Fruit fly (Drosophila melanogaster) whole organism, embryonic: ENCODE results near the gene CG14966.

Experiments used
- Antp ChIP-seq: fragments of 200-800 bp; sonication (Bioruptor generic); optimal IDR thresholded peaks from 3 replicates; lab custom pipeline; 2016; ENCODE audit warnings: missing biosample characterization, missing genetic modification characterization
- B-H1 ChIP-seq: fragments of 200-800 bp; sonication (Bioruptor generic); IDR thresholded peaks from 3 replicates; pipeline ENCODE4 v1.3.6; 2022; ENCODE audit warnings: missing biosample characterization, missing genetic modification characterization
- C15 ChIP-seq: fragments of 200-800 bp; sonication (Bioruptor generic); IDR thresholded peaks from 3 replicates; pipeline ENCODE4 v1.3.6; 2022; ENCODE audit warnings: missing biosample characterization, missing genetic modification characterization
- CG10267 ChIP-seq: fragments of 200-800 bp; sonication (Bioruptor generic); optimal IDR thresholded peaks from 2 replicates; lab custom pipeline; 2018; ENCODE audit warnings: missing biosample characterization, mild to moderate bottlenecking, missing genetic modification characterization, moderate library complexity
- CG12071 ChIP-seq: fragments of 200-800 bp; sonication (Bioruptor generic); optimal IDR thresholded peaks from 3 replicates; lab custom pipeline; 2018; ENCODE audit warnings: missing biosample characterization, mild to moderate bottlenecking, missing genetic modification characterization
- CG1233 ChIP-seq: fragments of 200-800 bp; sonication (Bioruptor generic); optimal IDR thresholded peaks from 4 replicates; lab custom pipeline; 2018; ENCODE audit warnings: missing biosample characterization, mild to moderate bottlenecking, missing genetic modification characterization
- CG14014 ChIP-seq: fragments of 200-800 bp; sonication (Bioruptor generic); IDR thresholded peaks from 2 replicates; pipeline ENCODE4 v1.3.6; 2022; ENCODE audit warnings: missing biosample characterization, missing genetic modification characterization
- CG1602 ChIP-seq: fragments of 200-800 bp; sonication (Bioruptor generic); optimal IDR thresholded peaks from 3 replicates; lab custom pipeline; 2016; ENCODE audit warnings: missing biosample characterization, missing genetic modification characterization
- CG16815 ChIP-seq: fragments of 200-800 bp; sonication (Bioruptor generic); optimal IDR thresholded peaks from 3 replicates; lab custom pipeline; 2017; ENCODE audit warnings: missing biosample characterization, mild to moderate bottlenecking, missing genetic modification characterization
- CG17568 ChIP-seq: fragments of 200-800 bp; sonication (Bioruptor generic); optimal IDR thresholded peaks from 2 replicates; lab custom pipeline; 2018; ENCODE audit warnings: missing biosample characterization, mild to moderate bottlenecking, missing genetic modification characterization, moderate library complexity
- CG2202 ChIP-seq: fragments of 200-800 bp; sonication (Bioruptor generic); optimal IDR thresholded peaks from 2 replicates; lab custom pipeline; 2018; ENCODE audit warnings: missing biosample characterization, mild to moderate bottlenecking, missing genetic modification characterization
- CG30431 ChIP-seq: fragments of 200-800 bp; sonication (Bioruptor generic); optimal IDR thresholded peaks from 2 replicates; lab custom pipeline; 2017; ENCODE audit warnings: missing biosample characterization, missing genetic modification characterization
- CG31365 ChIP-seq: fragments of 200-800 bp; sonication (Bioruptor generic); optimal IDR thresholded peaks from 2 replicates; lab custom pipeline; 2018; ENCODE audit warnings: missing biosample characterization, mild to moderate bottlenecking, missing genetic modification characterization
- CG33213 ChIP-seq: fragments of 200-800 bp; sonication (Bioruptor generic); optimal IDR thresholded peaks from 3 replicates; lab custom pipeline; 2016; ENCODE audit warnings: missing biosample characterization, missing genetic modification characterization
- CG33557 ChIP-seq: fragments of 200-800 bp; sonication (Bioruptor generic); optimal IDR thresholded peaks from 2 replicates; lab custom pipeline; 2019; ENCODE audit warnings: missing biosample characterization, mild to moderate bottlenecking, missing genetic modification characterization, moderate library complexity
- CG6813 ChIP-seq: fragments of 200-800 bp; sonication (Bioruptor generic); optimal IDR thresholded peaks from 2 replicates; lab custom pipeline; 2017; ENCODE audit warnings: missing biosample characterization, missing genetic modification characterization, mild to moderate bottlenecking, moderate library complexity, missing genetic modification reagents
- CG8359 ChIP-seq: fragments of 200-800 bp; sonication (Bioruptor generic); optimal IDR thresholded peaks from 2 replicates; lab custom pipeline; 2017; ENCODE audit warnings: missing biosample characterization, mild to moderate bottlenecking, missing genetic modification characterization, borderline replicate concordance
- CG8765 ChIP-seq: fragments of 200-800 bp; sonication (Bioruptor generic); IDR thresholded peaks from 2 replicates; pipeline ENCODE4 v1.3.6; 2022; ENCODE audit warnings: missing biosample characterization, missing genetic modification characterization
- CG8944 ChIP-seq: fragments of 200-800 bp; sonication (Bioruptor generic); optimal IDR thresholded peaks from 3 replicates; lab custom pipeline; 2016; ENCODE audit warnings: missing biosample characterization, missing genetic modification characterization
- CG9876 ChIP-seq: fragments of 200-800 bp; sonication (Bioruptor generic); optimal IDR thresholded peaks from 2 replicates; lab custom pipeline; 2016; ENCODE audit warnings: missing biosample characterization, missing genetic modification characterization
- CG9932 ChIP-seq: fragments of 200-800 bp; sonication (Bioruptor generic); IDR thresholded peaks from 2 replicates; pipeline ENCODE4 v1.3.6; 2022; ENCODE audit warnings: missing biosample characterization, missing genetic modification characterization
- Chrac-16 ChIP-seq: fragments of 200-800 bp; sonication (Bioruptor generic); optimal IDR thresholded peaks from 3 replicates; lab custom pipeline; 2016; ENCODE audit warnings: missing biosample characterization, missing genetic modification characterization
- Dfd ChIP-seq, 2 experiments: fragments of >200 bp; optimal IDR thresholded peaks; 2 replicates each; lab custom pipeline; 2017; ENCODE audit warnings: missing biosample characterization in 2 of 2, missing genetic modification characterization in 2 of 2
- Dip3 ChIP-seq: fragments of 200-800 bp; sonication (Bioruptor generic); optimal IDR thresholded peaks from 3 replicates; lab custom pipeline; 2016; ENCODE audit warnings: missing biosample characterization, missing genetic modification characterization
- Drgx ChIP-seq: fragments of 200-800 bp; sonication (Bioruptor generic); IDR thresholded peaks from 2 replicates; pipeline ENCODE4 v1.3.6; 2022; ENCODE audit warnings: missing biosample characterization, missing genetic modification characterization
- Fer1 ChIP-seq: fragments of 200-800 bp; sonication (Bioruptor generic); optimal IDR thresholded peaks from 2 replicates; lab custom pipeline; 2017; ENCODE audit warnings: missing biosample characterization, mild to moderate bottlenecking, missing genetic modification characterization
- Gsc ChIP-seq: fragments of 200-800 bp; sonication (Bioruptor generic); IDR thresholded peaks from 2 replicates; pipeline ENCODE4 v1.3.6; 2022; ENCODE audit warnings: missing biosample characterization, missing genetic modification characterization
- HLH3B ChIP-seq: fragments of 200-800 bp; sonication (Bioruptor generic); IDR thresholded peaks from 2 replicates; pipeline ENCODE4 v1.3.6; 2022; ENCODE audit warnings: missing biosample characterization, missing genetic modification characterization
- HmgD ChIP-seq: fragments of 200-800 bp; sonication (Bioruptor generic); optimal IDR thresholded peaks from 3 replicates; lab custom pipeline; 2016; ENCODE audit warnings: missing biosample characterization, missing genetic modification characterization
- Hmx ChIP-seq: fragments of 200-800 bp; sonication (Bioruptor generic); optimal IDR thresholded peaks from 2 replicates; lab custom pipeline; 2016; ENCODE audit warnings: missing biosample characterization, missing genetic modification characterization
- Lhr ChIP-seq: fragments of 200-800 bp; sonication (Bioruptor generic); optimal IDR thresholded peaks from 3 replicates; lab custom pipeline; 2017; ENCODE audit warnings: mild to moderate bottlenecking, missing biosample characterization, missing genetic modification reagents, missing genetic modification characterization
- Ravus ChIP-seq: fragments of 200-800 bp; sonication (Bioruptor generic); IDR thresholded peaks from 2 replicates; pipeline ENCODE4 v1.3.6; 2022; ENCODE audit warnings: missing biosample characterization, missing genetic modification characterization
- Spps ChIP-seq: fragments of 200-800 bp; sonication (Bioruptor generic); optimal IDR thresholded peaks from 2 replicates; lab custom pipeline; 2018; ENCODE audit warnings: missing biosample characterization, mild to moderate bottlenecking, missing genetic modification characterization
- Xbp1 ChIP-seq: fragments of 200-800 bp; sonication (Bioruptor generic); optimal IDR thresholded peaks from 3 replicates; lab custom pipeline; 2016; ENCODE audit warnings: missing biosample characterization, mild to moderate bottlenecking, missing genetic modification characterization
- ap ChIP-seq: fragments of 200-800 bp; sonication (Bioruptor generic); IDR thresholded peaks from 2 replicates; pipeline ENCODE4 v1.3.6; 2022; ENCODE audit warnings: missing biosample characterization, missing genetic modification characterization
- br ChIP-seq: fragments of >200 bp; optimal IDR thresholded peaks from 2 replicates; lab custom pipeline; 2017
- btn ChIP-seq: fragments of 200-800 bp; sonication (Bioruptor generic); optimal IDR thresholded peaks from 2 replicates; lab custom pipeline; 2016; ENCODE audit warnings: missing biosample characterization, missing genetic modification characterization
- chm ChIP-seq: fragments of 200-800 bp; sonication (Bioruptor generic); IDR thresholded peaks from 2 replicates; pipeline ENCODE4 v1.3.6; 2022; ENCODE audit warnings: missing biosample characterization, missing genetic modification characterization
- dm ChIP-seq: fragments of 200-800 bp; sonication (Bioruptor generic); optimal IDR thresholded peaks from 3 replicates; lab custom pipeline; 2016; ENCODE audit warnings: missing biosample characterization, missing genetic modification characterization
- ems ChIP-seq: fragments of 200-800 bp; sonication (Bioruptor generic); optimal IDR thresholded peaks from 3 replicates; lab custom pipeline; 2016; ENCODE audit warnings: missing biosample characterization, missing genetic modification characterization
- esg ChIP-seq: fragments of 200-800 bp; sonication (Bioruptor generic); conservative IDR thresholded peaks from 2 replicates; pipeline ENCODE4 v1.3.6; 2022; ENCODE audit warnings: missing biosample characterization, missing genetic modification characterization
- ftz-f1 ChIP-seq: fragments of 200-800 bp; sonication (Bioruptor generic); optimal IDR thresholded peaks from 2 replicates; lab custom pipeline; 2016; ENCODE audit warnings: missing biosample characterization, missing genetic modification characterization
- gsb-n ChIP-seq: fragments of 200-800 bp; sonication (Bioruptor generic); optimal IDR thresholded peaks from 3 replicates; lab custom pipeline; 2018; ENCODE audit warnings: missing biosample characterization, mild to moderate bottlenecking, missing genetic modification characterization
- h ChIP-seq: fragments of >200 bp; optimal IDR thresholded peaks from 2 replicates; lab custom pipeline; 2017
- nau ChIP-seq: fragments of 200-800 bp; sonication (Bioruptor generic); optimal IDR thresholded peaks from 3 replicates; lab custom pipeline; 2017; ENCODE audit warnings: missing biosample characterization, mild to moderate bottlenecking, missing genetic modification characterization, missing genetic modification reagents
- onecut ChIP-seq: fragments of 200-800 bp; sonication (Bioruptor generic); IDR thresholded peaks from 2 replicates; pipeline ENCODE4 v1.3.6; 2022; ENCODE audit warnings: missing biosample characterization, missing genetic modification characterization
- peb ChIP-seq: fragments of 200-800 bp; sonication (Bioruptor generic); IDR thresholded peaks from 2 replicates; pipeline ENCODE4 v1.3.6; 2022; ENCODE audit warnings: missing biosample characterization, missing genetic modification characterization
- pzg ChIP-seq: fragments of 200-800 bp; sonication (Bioruptor generic); optimal IDR thresholded peaks from 3 replicates; lab custom pipeline; 2018; ENCODE audit warnings: missing biosample characterization, mild to moderate bottlenecking, missing genetic modification characterization, moderate library complexity
- so ChIP-seq: fragments of 200-800 bp; sonication (Bioruptor generic); IDR thresholded peaks from 3 replicates; pipeline ENCODE4 v1.3.6; 2022; ENCODE audit warnings: missing biosample characterization, missing genetic modification characterization
- zf30C ChIP-seq: fragments of 200-800 bp; sonication (Bioruptor generic); optimal IDR thresholded peaks from 3 replicates; lab custom pipeline; 2018; ENCODE audit warnings: missing biosample characterization, mild to moderate bottlenecking, missing genetic modification characterization

The CG14966 gene

dm6 chr3L:3148125-3149059 lies 49.0 kb downstream of the CG14966 start, which contains the start of the genes Usp5 and BtbVII (continued):
- TF ChIP-seq CG6813 (GFP tag; lab: Kevin White, UChicago), result no peak
- no peak for TF ChIP-seq nau (GFP tag; lab: Kevin White, UChicago)
- peak; percentile 37 for TF ChIP-seq CG33213 (GFP tag; lab: Kevin White, UChicago)
- 0 out of 2 replicates have a peak, but pooled peaks have one; percentile 54 for TF ChIP-seq CG8765
- peak; percentile 62 for TF ChIP-seq Drgx
- TF ChIP-seq CG30431 (GFP tag; lab: Kevin White, UChicago), result peak; percentile 6
- peak; percentile 62 for TF ChIP-seq Chrac-16
- TF ChIP-seq gsb-n (tag; lab: Kevin White, UChicago), result no peak
- peak; percentile 50 for TF ChIP-seq CG33557 (GFP tag; lab: Kevin White, UChicago)
- peak; percentile 10 for TF ChIP-seq CG9876 (GFP tag; lab: Kevin White, UChicago)
- TF ChIP-seq dm, result peak; percentile 60
- TF ChIP-seq Spps (tag; lab: Kevin White, UChicago), result peak; percentile 16
- TF ChIP-seq HLH3B (GFP tag; lab: Robert Waterston, UW), result 0 out of 2 replicates have a peak, but pooled peaks have one; percentile 14
- TF ChIP-seq Dfd (GFP tag; optimal IDR thresholded peaks at IDR 0.05; lab: Kevin White, UChicago), result no peak
- TF ChIP-seq ap, result no peak
- no peak for TF ChIP-seq CG8359 (GFP tag; lab: Kevin White, UChicago)
- peak; percentile 47 for TF ChIP-seq CG1602 (GFP tag; lab: Kevin White, UChicago)
- peak; percentile 57 for TF ChIP-seq CG10267 (tag; lab: Kevin White, UChicago)
- no peak for TF ChIP-seq zf30C (GFP tag; lab: Kevin White, UChicago)
- TF ChIP-seq Hmx, result no peak
- peak; percentile 40; the same call in 1 of the 3 replicates for TF ChIP-seq B-H1
- TF ChIP-seq CG8944 (GFP tag; lab: Kevin White, UChicago), result peak; percentile 72
- no peak for TF ChIP-seq Ravus (GFP tag; lab: Robert Waterston, UW)
- peak; percentile 86 for TF ChIP-seq CG9932
- no peak for TF ChIP-seq br
- peak; percentile 34; the same call in 1 of the 2 replicates for TF ChIP-seq CG14014 (GFP tag; lab: Robert Waterston, UW)
- 0 out of 2 replicates have a peak, but pooled peaks have one; percentile 19 for TF ChIP-seq onecut (GFP tag; lab: Robert Waterston, UW)
- TF ChIP-seq peb (GFP tag; lab: Robert Waterston, UW), result 0 out of 2 replicates have a peak, but pooled peaks have one; percentile 17
- TF ChIP-seq esg (GFP tag; lab: Robert Waterston, UW), result no peak
- no peak for TF ChIP-seq CG1233 (GFP tag; lab: Kevin White, UChicago)
- peak; percentile 59 for TF ChIP-seq Xbp1
- TF ChIP-seq CG31365 (tag; lab: Kevin White, UChicago), result peak; percentile 38
- TF ChIP-seq chm (GFP tag; lab: Robert Waterston, UW), result peak; percentile 36; the same call in 1 of the 2 replicates
- TF ChIP-seq ftz-f1 (GFP tag; lab: Kevin White, UChicago), result peak; percentile 87
- peak; percentile 49 for TF ChIP-seq Dip3 (GFP tag; lab: Kevin White, UChicago)
- peak; percentile 67 for TF ChIP-seq ems
- peak; percentile 81 for TF ChIP-seq Antp (GFP tag; lab: Kevin White, UChicago)
- TF ChIP-seq Gsc (GFP tag; lab: Robert Waterston, UW), result no peak
- peak; percentile 72 for TF ChIP-seq Lhr (GFP tag; lab: Kevin White, UChicago)
- no peak for TF ChIP-seq h (lab: Kevin White, UChicago)
- peak; percentile 59 for TF ChIP-seq Fer1
- no peak for TF ChIP-seq CG2202 (tag; lab: Kevin White, UChicago)
- no peak for TF ChIP-seq C15 (GFP tag; lab: Robert Waterston, UW)
- TF ChIP-seq CG12071 (GFP tag; lab: Kevin White, UChicago), result no peak
- peak; percentile 91 for TF ChIP-seq pzg (GFP tag; lab: Kevin White, UChicago)
- TF ChIP-seq CG17568, result no peak
- TF ChIP-seq HmgD (GFP tag; lab: Kevin White, UChicago), result peak; percentile 58
- 0 out of 3 replicates have a peak, but pooled peaks have one; percentile 7 for TF ChIP-seq so (GFP tag; lab: Robert Waterston, UW)
- TF ChIP-seq btn (GFP tag; lab: Kevin White, UChicago), result peak; percentile 18
- peak; percentile 17 for TF ChIP-seq CG16815 (GFP tag; lab: Kevin White, UChicago)
